Worm (Caenorhabditis elegans) whole organism, midembryonic: ENCODE results near the gene C18A11.2.

Experiments used
- T22C8.4 ChIP-seq: fragments of 200-800 bp; sonication (Bioruptor generic); IDR thresholded peaks from 2 replicates; pipeline ENCODE4 v1.3.6; 2022; ENCODE audit warnings: missing genetic modification characterization, missing compliant biosample characterization
- cog-1 ChIP-seq: sonication (generic microtip); optimal IDR thresholded peaks from 2 replicates; lab custom pipeline; 2016; ENCODE audit warnings: missing genetic modification characterization, missing compliant biosample characterization
- flt-1 ChIP-seq: fragments of 200-800 bp; sonication (Bioruptor generic); IDR thresholded peaks from 2 replicates; pipeline ENCODE4 v1.3.6; 2022; ENCODE audit warnings: missing genetic modification characterization, missing compliant biosample characterization
- klf-2 ChIP-seq: fragments of 200-800 bp; sonication (Bioruptor generic); conservative IDR thresholded peaks from 2 replicates; pipeline ENCODE4 v1.3.6; 2022; ENCODE audit warnings: missing genetic modification reagents, missing genetic modification characterization, missing compliant biosample characterization
- med-1 ChIP-seq: sonication (generic microtip); optimal IDR thresholded peaks from 2 replicates; lab custom pipeline; 2017; ENCODE audit warnings: missing genetic modification characterization, mild to moderate bottlenecking, missing compliant biosample characterization, antibody characterized with exemption, missing genetic modification reagents; ENCODE audit not compliant: insufficient read depth
- ref-1 ChIP-seq: fragments of 200-800 bp; sonication (Bioruptor generic); conservative IDR thresholded peaks from 2 replicates; pipeline ENCODE4 v1.3.6; 2022; ENCODE audit warnings: missing genetic modification reagents, missing genetic modification characterization, missing compliant biosample characterization
- tab-1 ChIP-seq: fragments of 200-800 bp; sonication (Bioruptor generic); IDR thresholded peaks from 2 replicates; pipeline ENCODE4 v1.3.6; 2022; ENCODE audit warnings: missing genetic modification characterization, missing compliant biosample characterization
- ztf-23 ChIP-seq: fragments of 200-800 bp; sonication (Bioruptor generic); IDR thresholded peaks from 2 replicates; pipeline ENCODE4 v1.3.6; 2022; ENCODE audit warnings: missing genetic modification reagents, missing genetic modification characterization, missing compliant biosample characterization
- ztf-29 ChIP-seq: fragments of 200-800 bp; sonication (Bioruptor generic); IDR thresholded peaks from 2 replicates; pipeline ENCODE4 v1.3.6; 2022; ENCODE audit warnings: missing genetic modification reagents, missing genetic modification characterization, missing compliant biosample characterization

C18A11.2 gene

ce11 chrX:8036219-8036883 is 31.0 kb upstream of the C18A11.2 start:
- no peak for TF ChIP-seq med-1
- TF ChIP-seq ref-1 (GFP tag; lab: Robert Waterston, UW) = 0 out of 2 replicates have a peak, but pooled peaks have one; percentile 26
- peak; percentile 80 for TF ChIP-seq flt-1 (GFP tag; lab: Robert Waterston, UW)
- TF ChIP-seq tab-1 (GFP tag; lab: Robert Waterston, UW) = peak; percentile 69
- peak; percentile 97 for TF ChIP-seq cog-1 (tag; lab: Kevin White, UChicago)
- peak; percentile 100 for TF ChIP-seq T22C8.4 (GFP tag; lab: Robert Waterston, UW)
- no peak for TF ChIP-seq ztf-29 (GFP tag; lab: Robert Waterston, UW)
- no peak for TF ChIP-seq klf-2 (GFP tag; lab: Robert Waterston, UW)
- TF ChIP-seq ztf-23 (GFP tag; lab: Robert Waterston, UW) = peak; percentile 75

- TF ChIP-seq tab-1 (GFP tag; lab: Robert Waterston, UW) (no peak), flt-1 (GFP tag; lab: Robert Waterston, UW) (no peak), ref-1 (GFP tag; lab: Robert Waterston, UW) (no peak), med-1 (no peak), cog-1 (tag; lab: Kevin White, UChicago) (no peak), ztf-29 (GFP tag; lab: Robert Waterston, UW) (no peak), ztf-23 (GFP tag; lab: Robert Waterston, UW) (no peak), klf-2 (GFP tag; lab: Robert Waterston, UW) (no peak), T22C8.4 (GFP tag; lab: Robert Waterston, UW) (no peak)
Observed at ce11 chrX:8037365-8037764, 30.0 kb upstream of the C18A11.2 start.

- TF ChIP-seq ztf-29 (GFP tag; lab: Robert Waterston, UW) (no peak), ztf-23 (GFP tag; lab: Robert Waterston, UW) (no peak), T22C8.4 (GFP tag; lab: Robert Waterston, UW) (no peak), tab-1 (GFP tag; lab: Robert Waterston, UW) (no peak), cog-1 (tag; lab: Kevin White, UChicago) (no peak), klf-2 (GFP tag; lab: Robert Waterston, UW) (no peak), med-1 (no peak), flt-1 (GFP tag; lab: Robert Waterston, UW) (no peak), ref-1 (GFP tag; lab: Robert Waterston, UW) (no peak)
Observed at ce11 chrX:8040967-8041366, 26.4 kb upstream of the C18A11.2 start, which contains the start of gene xol-1. xol-1 (plus strand) TSS chrX:8041313.

- no peak for TF ChIP-seq cog-1 (tag; lab: Kevin White, UChicago)
- TF ChIP-seq ztf-23 (GFP tag; lab: Robert Waterston, UW) = no peak
- TF ChIP-seq ref-1 (GFP tag; lab: Robert Waterston, UW) = no peak
- TF ChIP-seq tab-1 (GFP tag; lab: Robert Waterston, UW) = no peak
- no peak for TF ChIP-seq T22C8.4 (GFP tag; lab: Robert Waterston, UW)
Observed at ce11 chrX:8045152-8045551, 22.2 kb upstream of the C18A11.2 start, which contains the start of gene C18A11.4. C18A11.4 (plus strand) TSS chrX:8045518.

ce11 chrX:8048637-8049036 is 18.7 kb upstream of the C18A11.2 start:
- TF ChIP-seq ztf-29 (GFP tag; lab: Robert Waterston, UW) = no peak
- TF ChIP-seq ztf-23 (GFP tag; lab: Robert Waterston, UW) = no peak
- no peak for TF ChIP-seq ref-1 (GFP tag; lab: Robert Waterston, UW)
- no peak for TF ChIP-seq T22C8.4 (GFP tag; lab: Robert Waterston, UW)
- TF ChIP-seq tab-1 (GFP tag; lab: Robert Waterston, UW) = no peak
- TF ChIP-seq cog-1 (tag; lab: Kevin White, UChicago) = no peak
- TF ChIP-seq klf-2 (GFP tag; lab: Robert Waterston, UW) = no peak
- TF ChIP-seq med-1 = no peak
- TF ChIP-seq flt-1 (GFP tag; lab: Robert Waterston, UW) = no peak

- TF ChIP-seq ref-1 (GFP tag; lab: Robert Waterston, UW) (no peak), med-1 (no peak), flt-1 (GFP tag; lab: Robert Waterston, UW) (no peak), ztf-23 (GFP tag; lab: Robert Waterston, UW) (no peak), T22C8.4 (GFP tag; lab: Robert Waterston, UW) (no peak), ztf-29 (GFP tag; lab: Robert Waterston, UW) (no peak), tab-1 (GFP tag; lab: Robert Waterston, UW) (no peak), klf-2 (GFP tag; lab: Robert Waterston, UW) (no peak), cog-1 (tag; lab: Kevin White, UChicago) (no peak)
Observed at ce11 chrX:8052055-8052454, 15.3 kb upstream of the C18A11.2 start.

ce11 chrX:8053008-8053441 is 14.3 kb upstream of the C18A11.2 start:
- TF ChIP-seq T22C8.4 (GFP tag; lab: Robert Waterston, UW) (no peak), flt-1 (GFP tag; lab: Robert Waterston, UW) (no peak), klf-2 (GFP tag; lab: Robert Waterston, UW) (no peak)

ce11 chrX:8054478-8054877 is 12.9 kb upstream of the C18A11.2 start:
- TF ChIP-seq med-1 = no peak
- TF ChIP-seq ref-1 (GFP tag; lab: Robert Waterston, UW) = no peak
- TF ChIP-seq cog-1 (tag; lab: Kevin White, UChicago) = no peak
- TF ChIP-seq T22C8.4 (GFP tag; lab: Robert Waterston, UW) = no peak
- TF ChIP-seq tab-1 (GFP tag; lab: Robert Waterston, UW) = no peak
- TF ChIP-seq klf-2 (GFP tag; lab: Robert Waterston, UW) = no peak
- no peak for TF ChIP-seq flt-1 (GFP tag; lab: Robert Waterston, UW)
- no peak for TF ChIP-seq ztf-23 (GFP tag; lab: Robert Waterston, UW)

ce11 chrX:8057791-8058270 is 9.5 kb upstream of the C18A11.2 start, which contains the start of gene dim-1:
dim-1 (minus strand) TSS chrX:8058220.
- TF ChIP-seq tab-1 (GFP tag; lab: Robert Waterston, UW) (no peak), ztf-29 (GFP tag; lab: Robert Waterston, UW) (no peak), ref-1 (GFP tag; lab: Robert Waterston, UW) (no peak), klf-2 (GFP tag; lab: Robert Waterston, UW) (no peak), T22C8.4 (GFP tag; lab: Robert Waterston, UW) (no peak), med-1 (no peak), flt-1 (GFP tag; lab: Robert Waterston, UW) (no peak), cog-1 (tag; lab: Kevin White, UChicago) (no peak)
